Worm (Caenorhabditis elegans) whole organism, young adult: Measurements from ENCODE around the gene Y71H2B.4.

Experiments used
- B0261.1 ChIP-seq: sonication (generic microtip); optimal IDR thresholded peaks from 2 replicates; lab custom pipeline; 2016; ENCODE audit warnings: mild to moderate bottlenecking, missing genetic modification characterization, moderate library complexity, missing compliant biosample characterization
- F49E8.2 ChIP-seq: sonication (generic microtip); optimal IDR thresholded peaks from 3 replicates; lab custom pipeline; 2017; ENCODE audit warnings: missing genetic modification characterization, mild to moderate bottlenecking, missing compliant biosample characterization, antibody characterized with exemption, moderate library complexity; ENCODE audit not compliant: insufficient read depth
- Y56A3A.18 ChIP-seq: fragments of 200-800 bp; sonication (Bioruptor generic); IDR thresholded peaks from 2 replicates; pipeline ENCODE4 v1.3.6; 2022; ENCODE audit warnings: missing genetic modification reagents, missing genetic modification characterization, missing compliant biosample characterization
- attf-6 ChIP-seq: fragments of 200-800 bp; sonication (Bioruptor generic); IDR thresholded peaks from 2 replicates; pipeline ENCODE4 v1.3.6; 2022; ENCODE audit warnings: missing genetic modification reagents, missing genetic modification characterization, missing compliant biosample characterization
- cebp-2 ChIP-seq: fragments of 200-800 bp; sonication (Bioruptor generic); IDR thresholded peaks from 2 replicates; pipeline ENCODE4 v1.3.6; 2022; ENCODE audit warnings: missing genetic modification characterization, missing compliant biosample characterization
- let-526 ChIP-seq: fragments of 200-800 bp; sonication (Bioruptor generic); IDR thresholded peaks from 2 replicates; pipeline ENCODE4 v1.3.6; 2022; ENCODE audit warnings: missing genetic modification reagents, missing genetic modification characterization, missing compliant biosample characterization
- lin-40 ChIP-seq: sonication (generic microtip); optimal IDR thresholded peaks from 2 replicates; lab custom pipeline; 2016; ENCODE audit warnings: missing genetic modification characterization, mild to moderate bottlenecking, missing compliant biosample characterization, missing genotype, missing genetic modification reagents
- madf-8 ChIP-seq: fragments of 200-800 bp; sonication (Bioruptor generic); conservative IDR thresholded peaks from 2 replicates; pipeline ENCODE4 v1.3.6; 2022; ENCODE audit warnings: missing genetic modification reagents, missing genetic modification characterization, missing compliant biosample characterization
- nfyb-1 ChIP-seq: fragments of 200-800 bp; sonication (Bioruptor generic); IDR thresholded peaks from 2 replicates; pipeline ENCODE4 v1.3.6; 2022; ENCODE audit warnings: missing genetic modification reagents, missing genetic modification characterization, missing compliant biosample characterization
- rcor-1 ChIP-seq: fragments of 200-800 bp; sonication (Bioruptor generic); IDR thresholded peaks from 2 replicates; pipeline ENCODE4 v1.3.6; 2022; ENCODE audit warnings: missing genetic modification reagents, missing genetic modification characterization, missing compliant biosample characterization
- snpc-1.1 ChIP-seq: sonication (generic microtip); optimal IDR thresholded peaks from 2 replicates; lab custom pipeline; 2017; ENCODE audit warnings: missing genetic modification characterization, mild to moderate bottlenecking, missing compliant biosample characterization, antibody characterized with exemption, moderate library complexity, missing genotype, missing genetic modification reagents; ENCODE audit not compliant: insufficient read depth

Gene Y71H2B.4

DNA sequence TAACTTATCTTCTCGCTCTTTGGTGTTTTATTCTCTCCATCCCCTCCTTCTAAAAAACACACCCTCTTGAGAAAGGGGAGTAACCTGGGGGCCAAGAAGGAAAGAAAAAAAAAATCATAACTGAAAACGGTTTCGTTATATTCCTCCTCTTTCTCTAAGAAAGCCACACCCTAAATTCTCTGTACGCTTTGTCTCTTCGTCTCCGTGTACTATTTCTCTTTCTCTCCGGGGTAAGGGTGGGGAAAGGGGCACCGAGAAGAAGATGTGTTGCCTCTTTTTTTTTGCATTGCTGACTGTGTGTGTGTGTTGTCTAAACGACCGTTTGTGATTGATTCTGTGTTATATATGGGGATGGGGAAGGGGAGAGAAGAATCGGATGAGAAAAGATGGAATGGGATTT lies 37.4 kb downstream of the Y71H2B.4 start:
- TF ChIP-seq lin-40 (tag; lab: Kevin White, UChicago) = peak; percentile 1
- TF ChIP-seq Y56A3A.18 (GFP tag; lab: Robert Waterston, UW) = no peak
- TF ChIP-seq, all 124 proteins: peak for 1

- TF ChIP-seq attf-6 (no peak), nfyb-1 (GFP tag; lab: Robert Waterston, UW) (no peak), lin-40 (tag; lab: Kevin White, UChicago) (no peak), snpc-1.1 (tag; lab: Kevin White, UChicago) (no peak), B0261.1 (tag; lab: Kevin White, UChicago) (no peak), cebp-2 (GFP tag; lab: Robert Waterston, UW) (no peak), madf-8 (GFP tag; lab: Robert Waterston, UW) (no peak), F49E8.2 (tag; lab: Kevin White, UChicago) (no peak), rcor-1 (no peak), let-526 (no peak)
These were observed 39.0 kb downstream of the Y71H2B.4 start, which contains the start of gene let-805 for ce11 chrIII:2657783-2658182. let-805 (plus strand) TSS chrIII:2658083.
